Worm (Caenorhabditis elegans) whole organism, L1 larva: ENCODE data around the gene F19F10.1.

Source experiments
- C04F5.9 ChIP-seq: sonication (generic microtip); optimal IDR thresholded peaks from 2 replicates; lab custom pipeline; 2016; ENCODE audit warnings: missing genetic modification characterization, missing compliant biosample characterization
- C34B4.2 ChIP-seq: sonication (generic microtip); optimal IDR thresholded peaks from 2 replicates; lab custom pipeline; 2017; ENCODE audit warnings: mild to moderate bottlenecking, missing genetic modification characterization, missing compliant biosample characterization
- blmp-1 ChIP-seq: fragments of 150-350 bp; optimal IDR thresholded peaks from 2 replicates; lab custom pipeline; 2014; ENCODE audit warnings: missing biosample characterization, missing genetic modification characterization
- dpl-1 ChIP-seq, 3 experiments: fragments of 150-350 bp in 2 of 3; sonication (generic microtip) in 1 of 3; optimal IDR thresholded peaks; 2 replicates each; lab custom pipeline; 2014 to 2017; ENCODE audit warnings: missing biosample characterization in 3 of 3, missing genetic modification characterization in 3 of 3, missing genetic modification reagents in 3 of 3
- lin-35 ChIP-seq, 2 experiments: fragments of 150-350 bp; optimal IDR thresholded peaks; 2 replicates each; lab custom pipeline; 2014; ENCODE audit warnings: missing biosample characterization in 2 of 2, missing genetic modification characterization in 2 of 2, missing genetic modification reagents in 2 of 2
- mab-9 ChIP-seq: fragments of 200-800 bp; sonication (Bioruptor generic); IDR thresholded peaks from 2 replicates; pipeline ENCODE4 v1.3.6; 2022; ENCODE audit warnings: missing genetic modification reagents, missing genetic modification characterization, missing compliant biosample characterization
- mdl-1 ChIP-seq, 2 experiments: fragments of 150-350 bp; optimal IDR thresholded peaks; 2 replicates each; lab custom pipeline; 2014 to 2017; ENCODE audit warnings: missing biosample characterization in 2 of 2, missing genetic modification characterization in 2 of 2, inconsistent platforms in 1 of 2
- tbx-2 ChIP-seq: sonication (generic microtip); optimal IDR thresholded peaks from 2 replicates; lab custom pipeline; 2016; ENCODE audit warnings: missing genetic modification characterization, missing compliant biosample characterization
- zag-1 ChIP-seq: fragments of 150-350 bp; optimal IDR thresholded peaks from 2 replicates; lab custom pipeline; 2014; ENCODE audit warnings: missing biosample characterization, missing genetic modification characterization
- ztf-4 ChIP-seq: fragments of 150-350 bp; optimal IDR thresholded peaks from 2 replicates; lab custom pipeline; 2014; ENCODE audit warnings: missing biosample characterization, missing genetic modification characterization

DNA sequence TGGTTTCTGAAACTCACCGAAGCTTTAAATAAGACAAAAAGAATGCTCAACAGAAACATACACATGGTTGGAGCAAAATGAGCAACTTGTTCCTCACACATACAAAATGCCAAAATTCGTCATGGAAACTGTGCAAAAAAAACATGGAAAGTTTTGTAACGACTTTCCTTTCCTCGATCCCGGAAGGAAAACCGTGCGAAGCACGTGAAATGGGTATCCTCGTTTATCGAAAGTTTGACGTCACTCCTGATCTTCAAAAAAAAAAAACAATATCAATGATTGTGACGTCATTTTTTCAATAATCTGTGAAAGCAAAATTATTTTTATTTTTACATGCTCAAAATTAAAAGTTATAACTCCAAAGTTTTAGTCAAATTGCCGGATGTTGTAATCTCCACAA lies 7.2 kb downstream of the F19F10.1 start, which contains the start of gene clec-212:
- TF ChIP-seq zag-1 (tag; lab: Kevin White, UChicago) (no peak), C04F5.9 (no peak), tbx-2 (no peak), C34B4.2 (tag; lab: Kevin White, UChicago) (no peak), mdl-1 (tag; optimal IDR thresholded peaks at IDR 0.05; lab: Kevin White, UChicago) (no peak), blmp-1 (tag; lab: Kevin White, UChicago) (no peak), lin-35 (GFP tag; optimal IDR thresholded peaks at IDR 0.05; lab: Kevin White, UChicago) (no peak), mab-9 (GFP tag; lab: Robert Waterston, UW) (no peak), dpl-1 (GFP tag; optimal IDR thresholded peaks at IDR 0.05; lab: Kevin White, UChicago) (no peak), ztf-4 (tag; lab: Kevin White, UChicago) (no peak)
